Worm (Caenorhabditis elegans): ENCODE measurements around the gene srj-45.
A peak's percentile ranks its signal among the peaks of the same experiment; 100 is the strongest.

srj-45 gene

DNA sequence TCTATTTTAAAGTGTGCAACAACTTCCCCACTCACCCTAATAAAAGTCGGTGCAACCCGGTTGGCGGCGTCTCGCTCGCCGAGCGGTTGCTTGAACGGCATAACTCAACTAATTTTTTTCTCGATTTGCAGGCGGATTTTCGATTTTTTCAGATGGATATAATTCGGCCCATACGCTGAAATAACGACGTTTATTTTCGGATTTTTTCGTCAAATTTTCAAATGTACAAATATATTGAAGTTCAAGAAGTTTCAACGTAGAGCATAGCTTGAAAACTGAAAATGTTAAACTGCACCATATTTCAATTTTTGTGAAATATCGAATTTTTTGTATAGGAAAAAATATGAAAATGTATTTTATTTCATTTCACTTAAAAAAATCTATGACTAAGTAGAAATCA lies 28.6 kb downstream of the srj-45 start, which contains the start of gene ketn-1:
Gene ketn-1, minus strand, starts transcription at position 101 of the 400 bp plus-strand sequence.
- TF ChIP-seq ceh-43 (GFP tag; optimal IDR thresholded peaks at IDR 0.05) (no peak), ceh-39 (tag; optimal IDR thresholded peaks at IDR 0.05) (no peak), unc-120 (tag; optimal IDR thresholded peaks at IDR 0.05; ENCODE audit: poor library complexity, severe bottlenecking) (no peak), flh-1 (GFP tag; optimal IDR thresholded peaks at IDR 0.05) (no peak), lsy-2 (tag; optimal IDR thresholded peaks at IDR 0.05) (no peak), elt-1 (tag; optimal IDR thresholded peaks at IDR 0.05; ENCODE audit: borderline replicate concordance, insufficient read depth) (no peak)

DNA sequence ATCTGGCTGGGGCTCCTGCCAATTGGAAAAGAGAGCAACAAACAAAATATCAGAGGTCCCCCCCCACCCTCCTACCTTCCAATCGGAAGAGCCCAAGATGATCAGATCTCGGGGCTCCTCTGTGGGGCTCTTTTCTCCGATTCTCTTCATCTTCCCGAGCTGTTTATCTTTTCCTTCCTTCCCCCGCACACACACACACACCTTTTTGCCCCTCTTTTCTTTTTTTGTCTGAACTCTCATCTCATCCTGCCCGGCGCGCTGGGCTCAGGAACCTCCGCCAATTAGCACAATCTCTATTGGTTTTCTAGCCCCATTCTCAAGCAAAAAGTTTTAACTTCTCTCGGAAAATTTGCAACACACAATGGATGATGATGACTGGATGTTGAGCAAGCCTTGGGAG lies 33.1 kb downstream of the srj-45 start:
- TF ChIP-seq unc-120 (tag; optimal IDR thresholded peaks at IDR 0.05; ENCODE audit: poor library complexity, severe bottlenecking) (peak; percentile 53), hlh-1 (tag; optimal IDR thresholded peaks at IDR 0.05) (no peak)

DNA sequence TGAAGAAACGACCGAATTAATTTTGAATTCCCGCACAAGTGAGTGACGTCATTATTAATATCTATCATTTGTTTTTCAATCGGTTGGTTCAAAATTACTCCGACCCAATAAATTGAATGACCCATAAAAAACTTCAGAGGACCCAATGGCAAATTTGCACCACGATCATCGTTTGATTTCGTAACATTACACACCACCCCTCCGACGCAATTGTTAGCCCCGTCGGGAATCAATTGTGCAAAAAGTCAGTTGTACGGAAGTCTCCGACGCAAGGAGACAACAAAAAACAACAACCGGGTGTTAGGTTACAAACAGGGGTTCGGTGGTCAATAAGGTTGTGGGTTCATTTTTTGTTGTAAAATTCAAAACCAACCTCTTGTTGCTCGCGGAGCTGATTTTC lies 34.4 kb downstream of the srj-45 start:
- TF ChIP-seq nhr-2 (tag; optimal IDR thresholded peaks at IDR 0.05): no peak
- TF ChIP-seq zip-8 (tag; optimal IDR thresholded peaks at IDR 0.05): peak; percentile 13
- peak; percentile 48 for TF ChIP-seq hlh-1 (tag; optimal IDR thresholded peaks at IDR 0.05)
- no peak for TF ChIP-seq nhr-237 (tag; optimal IDR thresholded peaks at IDR 0.05)
- no peak for TF ChIP-seq elt-1 (tag; optimal IDR thresholded peaks at IDR 0.05; ENCODE audit: borderline replicate concordance, insufficient read depth)
- TF ChIP-seq ceh-83 (GFP tag; optimal IDR thresholded peaks at IDR 0.05): no peak
- no peak for TF ChIP-seq lin-13 (tag; optimal IDR thresholded peaks at IDR 0.05)
- no peak for TF ChIP-seq mep-1 (tag; optimal IDR thresholded peaks at IDR 0.05)

DNA sequence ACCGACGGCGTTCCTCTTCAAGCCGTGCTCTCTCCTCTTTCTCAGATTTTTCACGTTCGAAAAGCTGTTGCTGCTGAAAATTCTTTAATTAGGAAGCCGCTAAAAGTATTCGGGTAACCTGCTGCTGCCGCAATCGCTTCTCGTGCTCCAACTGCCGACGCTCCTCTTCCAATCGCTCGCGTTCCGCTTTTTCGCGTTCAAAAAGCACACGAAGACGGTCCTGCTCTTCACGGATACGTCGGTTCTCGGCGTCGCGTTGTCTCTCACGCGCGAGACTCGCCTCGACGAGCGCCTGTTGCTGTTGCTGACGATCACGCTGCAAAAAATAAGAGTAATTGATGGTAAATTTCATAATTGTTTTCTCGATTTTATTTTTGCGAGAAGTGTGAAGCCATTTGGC lies 35.7 kb downstream of the srj-45 start:
- TF ChIP-seq tbx-8 (GFP tag; optimal IDR thresholded peaks at IDR 0.05) (no peak), ztf-11 (tag; optimal IDR thresholded peaks at IDR 0.05) (no peak), lsy-2 (tag; optimal IDR thresholded peaks at IDR 0.05) (no peak), mls-2 (tag; optimal IDR thresholded peaks at IDR 0.05) (no peak), M03D4.4 (tag; optimal IDR thresholded peaks at IDR 0.05) (no peak)

DNA sequence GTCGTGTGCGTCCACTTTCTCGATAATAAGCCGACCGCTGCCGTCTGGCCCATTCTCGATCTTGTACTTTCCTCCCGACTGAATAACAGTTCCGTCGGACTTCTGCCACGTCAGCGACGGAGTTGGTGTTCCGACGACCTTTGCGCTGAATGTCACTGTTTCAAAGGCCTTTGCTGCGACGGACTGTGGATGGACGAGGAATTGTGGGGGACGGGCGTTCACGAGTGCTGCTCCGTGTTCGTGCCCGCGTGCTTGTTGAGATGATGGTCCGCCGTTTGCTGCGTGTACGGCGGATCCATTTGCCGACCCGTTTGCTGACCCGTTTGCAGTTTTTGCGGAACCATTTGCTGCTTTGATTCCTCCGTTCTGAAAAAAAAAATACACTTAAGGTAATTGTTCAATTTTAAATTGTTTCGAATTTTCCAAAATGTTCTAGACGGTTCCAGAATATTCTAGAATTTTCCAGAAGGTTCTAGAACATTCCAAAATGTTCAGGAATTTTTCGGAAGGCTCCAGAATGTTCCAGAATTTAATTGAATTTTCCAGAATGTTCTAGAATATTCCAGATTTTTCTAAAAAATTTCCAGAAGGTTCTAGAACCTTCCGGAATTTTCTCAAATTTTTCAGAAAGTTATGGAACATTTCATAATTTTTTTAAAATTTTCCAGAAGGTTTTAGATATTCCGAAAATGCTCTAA lies 37.1 kb downstream of the srj-45 start:
- TF ChIP-seq drap-1 (GFP tag; optimal IDR thresholded peaks at IDR 0.05) (no peak), lin-13 (tag; optimal IDR thresholded peaks at IDR 0.05) (no peak), blmp-1 (tag; optimal IDR thresholded peaks at IDR 0.05) (no peak), mls-2 (tag; optimal IDR thresholded peaks at IDR 0.05) (no peak), pha-4 (tag; optimal IDR thresholded peaks at IDR 0.05) (no peak), unc-39 (tag; optimal IDR thresholded peaks at IDR 0.05) (no peak), elt-3 (tag; optimal IDR thresholded peaks at IDR 0.05) (no peak)

DNA sequence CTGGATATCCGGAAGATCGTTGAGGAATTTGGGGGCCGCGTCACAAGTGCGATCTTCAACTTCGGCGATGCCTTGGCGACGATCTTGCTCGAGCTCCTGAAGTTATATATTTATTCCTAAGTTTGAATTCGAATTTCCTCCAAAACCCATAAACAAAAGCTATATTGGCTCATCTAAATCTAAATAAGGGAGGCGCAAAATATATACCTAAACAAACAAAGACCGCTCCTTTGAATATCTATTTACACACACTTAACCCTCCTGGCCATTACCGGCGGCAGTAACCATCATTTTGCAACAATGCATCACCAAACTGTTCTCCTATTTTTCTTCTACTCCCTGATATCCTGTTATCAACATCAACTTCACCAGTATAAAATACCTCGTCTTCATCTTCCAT lies 40.4 kb downstream of the srj-45 start, which contains the start of gene F54E2.2:
Gene F54E2.2, plus strand, starts transcription at position 301 of the 400 bp plus-strand sequence.
- TF ChIP-seq sptf-1 (tag; optimal IDR thresholded peaks at IDR 0.05) (no peak), hlh-1 (tag; optimal IDR thresholded peaks at IDR 0.05) (no peak), nhr-28 (tag; optimal IDR thresholded peaks at IDR 0.05) (no peak), elt-1 (tag; optimal IDR thresholded peaks at IDR 0.05; ENCODE audit: borderline replicate concordance, insufficient read depth) (no peak), elt-3 (tag; optimal IDR thresholded peaks at IDR 0.05) (no peak)

DNA sequence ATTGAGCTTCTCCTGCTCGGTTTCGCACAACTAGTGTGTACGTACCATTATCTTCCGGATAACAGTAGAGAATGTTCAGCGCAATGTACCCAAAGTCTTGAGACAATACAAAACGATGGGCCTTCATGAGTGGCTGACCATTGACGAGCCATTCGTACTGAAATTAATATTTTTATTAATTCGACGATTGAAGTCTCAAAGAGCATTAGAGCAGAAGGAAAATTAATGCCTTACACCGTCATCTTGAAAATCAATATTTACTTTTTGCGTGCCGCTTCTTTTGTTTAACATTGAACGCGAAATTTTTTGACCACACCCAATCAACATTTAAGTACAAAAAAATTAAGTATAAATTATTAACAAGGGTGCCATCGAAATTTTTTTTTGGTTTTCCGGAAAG lies 43.4 kb downstream of the srj-45 start:
- TF ChIP-seq sptf-1 (tag; optimal IDR thresholded peaks at IDR 0.05): no peak
- no peak for TF ChIP-seq elt-1 (tag; optimal IDR thresholded peaks at IDR 0.05; ENCODE audit: borderline replicate concordance, insufficient read depth)
- no peak for TF ChIP-seq hlh-1 (tag; optimal IDR thresholded peaks at IDR 0.05)
- TF ChIP-seq mep-1 (tag; optimal IDR thresholded peaks at IDR 0.05): no peak
- no peak for TF ChIP-seq mls-2 (tag; optimal IDR thresholded peaks at IDR 0.05)
